Fruit fly (Drosophila melanogaster) whole organism, embryonic: ENCODE results near the gene CG10353.

Source experiments
- Blimp-1 ChIP-seq: fragments of 200-800 bp; sonication (Bioruptor generic); optimal IDR thresholded peaks from 3 replicates; lab custom pipeline; 2018; ENCODE audit warnings: missing biosample characterization, missing genetic modification characterization, mild to moderate bottlenecking, moderate library complexity, missing genetic modification reagents
- CG10209 ChIP-seq: fragments of 200-800 bp; sonication (Bioruptor generic); optimal IDR thresholded peaks from 3 replicates; lab custom pipeline; 2017; ENCODE audit warnings: missing biosample characterization, mild to moderate bottlenecking, missing genetic modification characterization, missing genetic modification reagents
- CG10267 ChIP-seq: fragments of 200-800 bp; sonication (Bioruptor generic); optimal IDR thresholded peaks from 2 replicates; lab custom pipeline; 2018; ENCODE audit warnings: missing biosample characterization, mild to moderate bottlenecking, missing genetic modification characterization, moderate library complexity
- CG10321 ChIP-seq: fragments of 200-800 bp; sonication (Bioruptor generic); IDR thresholded peaks from 2 replicates; pipeline ENCODE4 v1.3.6; 2022; ENCODE audit warnings: missing biosample characterization, missing genetic modification characterization
- CG10654 ChIP-seq: fragments of 200-800 bp; sonication (Bioruptor generic); optimal IDR thresholded peaks from 2 replicates; lab custom pipeline; 2016; ENCODE audit warnings: missing biosample characterization, missing genetic modification characterization
- CG11504 ChIP-seq: fragments of 200-800 bp; sonication (Bioruptor generic); optimal IDR thresholded peaks from 3 replicates; lab custom pipeline; 2019; ENCODE audit warnings: missing biosample characterization, mild to moderate bottlenecking, missing genetic modification characterization, moderate library complexity
- CG12155 ChIP-seq: fragments of 200-800 bp; sonication (Bioruptor generic); optimal IDR thresholded peaks from 3 replicates; lab custom pipeline; 2016; ENCODE audit warnings: missing biosample characterization, missing genetic modification characterization
- CG12769 ChIP-seq: fragments of 200-800 bp; sonication (Bioruptor generic); optimal IDR thresholded peaks from 2 replicates; lab custom pipeline; 2019; ENCODE audit warnings: missing biosample characterization, mild to moderate bottlenecking, missing genetic modification characterization, moderate library complexity
- CG15011 ChIP-seq: fragments of 200-800 bp; sonication (Bioruptor generic); optimal IDR thresholded peaks from 3 replicates; lab custom pipeline; 2018; ENCODE audit warnings: missing biosample characterization, mild to moderate bottlenecking, missing genetic modification characterization
- CG15269 ChIP-seq: fragments of 200-800 bp; sonication (Bioruptor generic); optimal IDR thresholded peaks from 2 replicates; lab custom pipeline; 2018; ENCODE audit warnings: missing biosample characterization, mild to moderate bottlenecking, missing genetic modification characterization, moderate library complexity
- CG16863 ChIP-seq: fragments of 200-800 bp; sonication (Bioruptor generic); optimal IDR thresholded peaks from 3 replicates; lab custom pipeline; 2016; ENCODE audit warnings: missing biosample characterization, missing genetic modification characterization
- CG17829 ChIP-seq: fragments of 200-800 bp; optimal IDR thresholded peaks from 2 replicates; lab custom pipeline; 2019; ENCODE audit warnings: missing biosample characterization, mild to moderate bottlenecking, missing genetic modification characterization, moderate library complexity
- CG18476 ChIP-seq: fragments of 200-800 bp; sonication (Bioruptor generic); optimal IDR thresholded peaks from 2 replicates; lab custom pipeline; 2016; ENCODE audit warnings: missing biosample characterization, mild to moderate bottlenecking, missing genetic modification characterization
- CG32772 ChIP-seq: fragments of 200-800 bp; sonication (Bioruptor generic); IDR thresholded peaks from 2 replicates; pipeline ENCODE4 v1.3.6; 2022; ENCODE audit warnings: missing biosample characterization, missing genetic modification characterization
- CG4730 ChIP-seq: fragments of 200-800 bp; sonication (Bioruptor generic); IDR thresholded peaks from 2 replicates; pipeline ENCODE4 v1.3.6; 2022; ENCODE audit warnings: missing biosample characterization, missing genetic modification characterization
- CG4820 ChIP-seq: fragments of 200-800 bp; sonication (Bioruptor generic); optimal IDR thresholded peaks from 3 replicates; lab custom pipeline; 2016; ENCODE audit warnings: missing biosample characterization, missing genetic modification characterization
- CG4854 ChIP-seq: fragments of 200-800 bp; sonication (Bioruptor generic); optimal IDR thresholded peaks from 2 replicates; lab custom pipeline; 2016; ENCODE audit warnings: missing biosample characterization, missing genetic modification characterization, inconsistent platforms
- CG6689 ChIP-seq: fragments of 200-800 bp; sonication (Bioruptor generic); IDR thresholded peaks from 2 replicates; pipeline ENCODE4 v1.3.6; 2022; ENCODE audit warnings: missing biosample characterization, missing genetic modification characterization
- CG8478 ChIP-seq: fragments of >200 bp; optimal IDR thresholded peaks from 2 replicates; lab custom pipeline; 2018
- CG8924 ChIP-seq: fragments of 200-800 bp; optimal IDR thresholded peaks from 3 replicates; lab custom pipeline; 2019; ENCODE audit warnings: missing biosample characterization, mild to moderate bottlenecking, missing genetic modification characterization, moderate library complexity
- CG9797 ChIP-seq: fragments of 200-800 bp; sonication (Bioruptor generic); optimal IDR thresholded peaks from 3 replicates; lab custom pipeline; 2018; ENCODE audit warnings: missing biosample characterization, mild to moderate bottlenecking, missing genetic modification characterization
- CG9876 ChIP-seq: fragments of 200-800 bp; sonication (Bioruptor generic); optimal IDR thresholded peaks from 2 replicates; lab custom pipeline; 2016; ENCODE audit warnings: missing biosample characterization, missing genetic modification characterization
- CG9932 ChIP-seq: fragments of 200-800 bp; sonication (Bioruptor generic); IDR thresholded peaks from 2 replicates; pipeline ENCODE4 v1.3.6; 2022; ENCODE audit warnings: missing biosample characterization, missing genetic modification characterization
- Dll ChIP-seq: fragments of 200-800 bp; sonication (Bioruptor generic); IDR thresholded peaks from 4 replicates; pipeline ENCODE4 v1.3.6; 2022; ENCODE audit warnings: missing biosample characterization, missing genetic modification characterization; ENCODE audit not compliant: partially characterized antibody
- Eip74EF ChIP-seq, 2 experiments: fragments of 200-800 bp in 1 of 2; fragments of >200 bp in 1 of 2; sonication (Bioruptor generic) in 1 of 2; optimal IDR thresholded peaks; 2 replicates each; lab custom pipeline; 2017 to 2019; ENCODE audit warnings: missing biosample characterization in 2 of 2, missing genetic modification characterization in 2 of 2, mild to moderate bottlenecking in 1 of 2, moderate library complexity in 1 of 2
- H15 ChIP-seq: fragments of 200-800 bp; sonication (Bioruptor generic); IDR thresholded peaks from 3 replicates; pipeline ENCODE4 v1.3.6; 2022; ENCODE audit warnings: missing biosample characterization, missing genetic modification characterization
- HLH3B ChIP-seq: fragments of 200-800 bp; sonication (Bioruptor generic); IDR thresholded peaks from 2 replicates; pipeline ENCODE4 v1.3.6; 2022; ENCODE audit warnings: missing biosample characterization, missing genetic modification characterization
- Hey ChIP-seq: fragments of 200-800 bp; sonication (Bioruptor generic); optimal IDR thresholded peaks from 3 replicates; lab custom pipeline; 2018; ENCODE audit warnings: missing biosample characterization, mild to moderate bottlenecking, missing genetic modification characterization
- Hmr ChIP-seq: fragments of 200-800 bp; sonication (Bioruptor generic); optimal IDR thresholded peaks from 3 replicates; lab custom pipeline; 2017; ENCODE audit warnings: mild to moderate bottlenecking, missing biosample characterization, missing genetic modification reagents, missing genetic modification characterization
- MESR4 ChIP-seq: fragments of 200-800 bp; sonication (Bioruptor generic); optimal IDR thresholded peaks from 2 replicates; lab custom pipeline; 2018; ENCODE audit warnings: missing biosample characterization, mild to moderate bottlenecking, missing genetic modification characterization, moderate library complexity
- Neu2 ChIP-seq: fragments of 200-800 bp; sonication (Bioruptor generic); optimal IDR thresholded peaks from 3 replicates; lab custom pipeline; 2016; ENCODE audit warnings: missing biosample characterization, missing genetic modification characterization, borderline replicate concordance
- Poxn ChIP-seq: fragments of 200-800 bp; sonication (Bioruptor generic); IDR thresholded peaks from 2 replicates; pipeline ENCODE4 v1.3.6; 2022; ENCODE audit warnings: missing biosample characterization, missing genetic modification characterization
- Sox102F ChIP-seq: fragments of 200-800 bp; sonication (Bioruptor generic); optimal IDR thresholded peaks from 2 replicates; lab custom pipeline; 2018; ENCODE audit warnings: missing biosample characterization, mild to moderate bottlenecking, missing genetic modification characterization, moderate library complexity
- Sry-β ChIP-seq: fragments of 200-800 bp; sonication (Bioruptor generic); optimal IDR thresholded peaks from 2 replicates; lab custom pipeline; 2018; ENCODE audit warnings: missing biosample characterization, mild to moderate bottlenecking, missing genetic modification characterization, moderate library complexity
- Tbp ChIP-seq: fragments of >200 bp; optimal IDR thresholded peaks from 2 replicates; lab custom pipeline; 2018; ENCODE audit warnings: missing biosample characterization, missing genetic modification characterization
- Usf ChIP-seq: fragments of 200-800 bp; sonication (Bioruptor generic); optimal IDR thresholded peaks from 2 replicates; lab custom pipeline; 2017; ENCODE audit warnings: missing genotype, missing biosample characterization, missing genetic modification characterization
- Vsx1 ChIP-seq: fragments of 200-800 bp; sonication (Bioruptor generic); optimal IDR thresholded peaks from 2 replicates; lab custom pipeline; 2017; ENCODE audit warnings: missing biosample characterization, mild to moderate bottlenecking, missing genetic modification characterization, missing genetic modification reagents
- bbx ChIP-seq: fragments of 200-800 bp; sonication (Bioruptor generic); IDR thresholded peaks from 2 replicates; pipeline ENCODE4 v1.3.6; 2022; ENCODE audit warnings: missing biosample characterization, missing genetic modification characterization; ENCODE audit not compliant: partially characterized antibody
- cas ChIP-seq: fragments of 200-800 bp; sonication (Bioruptor generic); IDR thresholded peaks from 2 replicates; pipeline ENCODE4 v1.3.6; 2022; ENCODE audit warnings: missing biosample characterization, missing genetic modification characterization
- caup ChIP-seq: fragments of 200-800 bp; sonication (Bioruptor generic); optimal IDR thresholded peaks from 3 replicates; lab custom pipeline; 2017; ENCODE audit warnings: missing biosample characterization, mild to moderate bottlenecking, missing genetic modification characterization, moderate library complexity; ENCODE audit not compliant: severe bottlenecking
- disco-r ChIP-seq: fragments of 200-800 bp; sonication (Bioruptor generic); optimal IDR thresholded peaks from 2 replicates; lab custom pipeline; 2016; ENCODE audit warnings: missing biosample characterization, missing genetic modification characterization
- dmrt11E ChIP-seq: fragments of 200-800 bp; sonication (Bioruptor generic); optimal IDR thresholded peaks from 3 replicates; lab custom pipeline; 2018; ENCODE audit warnings: missing biosample characterization, mild to moderate bottlenecking, missing genetic modification characterization, moderate library complexity
- gcm2 ChIP-seq: fragments of 200-800 bp; sonication (Bioruptor generic); optimal IDR thresholded peaks from 2 replicates; lab custom pipeline; 2016; ENCODE audit warnings: missing biosample characterization, missing genetic modification characterization
- lab ChIP-seq: fragments of 200-800 bp; sonication (Bioruptor generic); optimal IDR thresholded peaks from 3 replicates; lab custom pipeline; 2017; ENCODE audit warnings: missing biosample characterization, missing genetic modification characterization, mild to moderate bottlenecking, moderate library complexity, missing genetic modification reagents
- mirr ChIP-seq: fragments of 200-800 bp; sonication (Bioruptor generic); optimal IDR thresholded peaks from 3 replicates; lab custom pipeline; 2018; ENCODE audit warnings: missing biosample characterization, mild to moderate bottlenecking, missing genetic modification characterization
- p53 ChIP-seq: fragments of 200-800 bp; sonication (Bioruptor generic); optimal IDR thresholded peaks from 2 replicates; lab custom pipeline; 2016; ENCODE audit warnings: missing biosample characterization, missing genetic modification characterization
- schlank ChIP-seq: fragments of 200-800 bp; sonication (Bioruptor generic); optimal IDR thresholded peaks from 2 replicates; lab custom pipeline; 2018; ENCODE audit warnings: missing biosample characterization, mild to moderate bottlenecking, missing genetic modification characterization
- slou ChIP-seq: fragments of 200-800 bp; sonication (Bioruptor generic); optimal IDR thresholded peaks from 3 replicates; lab custom pipeline; 2016; ENCODE audit warnings: missing biosample characterization, missing genetic modification characterization
- ttk ChIP-seq: fragments of 200-800 bp; sonication (Bioruptor generic); IDR thresholded peaks from 2 replicates; pipeline ENCODE4 v2.1.2; 2022; ENCODE audit warnings: missing biosample characterization, missing genetic modification characterization

The CG10353 gene

DNA sequence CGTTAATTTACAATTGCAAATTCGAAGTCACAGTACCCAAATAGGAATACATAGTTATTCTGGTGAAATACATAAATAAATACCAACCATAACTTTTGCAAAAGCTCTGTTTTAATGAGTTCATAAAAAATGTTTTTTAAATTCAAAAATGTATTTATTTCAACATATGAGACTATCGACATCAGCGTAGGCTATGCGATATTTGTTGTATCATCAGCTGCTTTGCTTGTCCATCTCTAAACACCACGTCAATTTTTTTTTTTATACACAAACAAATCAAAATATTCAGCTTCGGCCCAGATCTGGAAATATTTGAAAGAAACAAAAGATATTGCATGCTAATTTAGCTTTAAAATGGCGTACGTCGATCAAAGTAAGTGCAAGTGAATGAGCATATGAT is 1.2 kb upstream of the CG10353 start, which contains the start of gene CG1840 (continued):
- TF ChIP-seq CG15269 (tag; lab: Kevin White, UChicago) (no peak), Dll (GFP tag; lab: Robert Waterston, UW) (peak; percentile 81), Hey (tag; lab: Kevin White, UChicago) (no peak), CG10654 (no peak)

DNA sequence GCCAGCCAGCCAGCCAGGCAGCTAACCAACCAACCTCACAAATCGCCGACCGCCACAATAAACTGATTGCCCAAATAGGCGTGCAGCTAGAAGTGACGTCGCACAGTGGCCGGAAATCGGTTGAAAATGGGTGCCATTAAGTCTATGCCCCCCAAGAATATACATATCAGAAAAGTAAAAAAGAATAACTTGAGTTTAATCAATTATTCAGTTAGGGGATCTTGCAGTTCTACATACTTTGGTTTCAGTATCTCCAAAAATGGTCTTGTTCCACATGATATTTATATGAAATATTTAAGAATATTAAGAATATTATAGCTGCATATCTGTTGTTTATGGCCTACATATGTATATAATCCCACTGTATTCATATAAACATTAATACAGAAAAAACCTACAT is 1.6 kb downstream of the CG10353 start:
- TF ChIP-seq schlank = no peak
- TF ChIP-seq CG32772 = no peak
- peak; percentile 61 for TF ChIP-seq lab (GFP tag; lab: Kevin White, UChicago)
- no peak for TF ChIP-seq p53 (GFP tag; lab: Kevin White, UChicago)
- TF ChIP-seq Tbp = no peak
- no peak for TF ChIP-seq H15 (GFP tag; lab: Robert Waterston, UW)
- no peak for TF ChIP-seq ttk (GFP tag; lab: Robert Waterston, UW)
- no peak for TF ChIP-seq Poxn
- TF ChIP-seq Usf = no peak
- peak; percentile 58 for TF ChIP-seq CG9932 (GFP tag; lab: Robert Waterston, UW)
- peak; percentile 33; the same call in 1 of the 2 replicates for TF ChIP-seq CG6689 (GFP tag; lab: Robert Waterston, UW)
- no peak for TF ChIP-seq CG4820 (GFP tag; lab: Kevin White, UChicago)
- TF ChIP-seq CG4854 (GFP tag; lab: Kevin White, UChicago) = no peak
- no peak for TF ChIP-seq disco-r (GFP tag; lab: Kevin White, UChicago)
- no peak for TF ChIP-seq CG18476 (GFP tag; lab: Kevin White, UChicago)
- TF ChIP-seq CG17829 (tag; lab: Kevin White, UChicago) = no peak
- no peak for TF ChIP-seq Neu2 (GFP tag; lab: Kevin White, UChicago)
- TF ChIP-seq bbx (GFP tag; lab: Robert Waterston, UW) = no peak
- TF ChIP-seq CG12155 (GFP tag; lab: Kevin White, UChicago) = no peak
- TF ChIP-seq CG16863 = no peak
- no peak for TF ChIP-seq Vsx1 (GFP tag; lab: Kevin White, UChicago)
- no peak for TF ChIP-seq cas (GFP tag; lab: Robert Waterston, UW)
- peak; percentile 49 for TF ChIP-seq Hmr (GFP tag; lab: Kevin White, UChicago)
- TF ChIP-seq slou (GFP tag; lab: Kevin White, UChicago) = no peak
- peak; percentile 6 for TF ChIP-seq CG10267 (tag; lab: Kevin White, UChicago)
- TF ChIP-seq gcm2 (GFP tag; lab: Kevin White, UChicago) = no peak
- TF ChIP-seq dmrt11E = no peak
- TF ChIP-seq Hey (tag; lab: Kevin White, UChicago) = peak; percentile 2
- no peak for TF ChIP-seq CG4730
- no peak for TF ChIP-seq Blimp-1 (GFP tag; lab: Kevin White, UChicago)
- TF ChIP-seq CG10321 = no peak
- TF ChIP-seq CG10209 = peak; percentile 65
- TF ChIP-seq MESR4 (GFP tag; lab: Kevin White, UChicago) = no peak
- peak; percentile 50 for TF ChIP-seq CG8924 (tag; lab: Kevin White, UChicago)
- no peak for TF ChIP-seq Sry-β
- TF ChIP-seq HLH3B = peak; percentile 10; the same call in 1 of the 2 replicates
- peak; percentile 44 for TF ChIP-seq Sox102F (GFP tag; lab: Kevin White, UChicago)
- no peak for TF ChIP-seq CG12769 (tag; lab: Kevin White, UChicago)
- peak; percentile 37 for TF ChIP-seq mirr (GFP tag; lab: Kevin White, UChicago)
- TF ChIP-seq CG11504 (tag; lab: Kevin White, UChicago) = no peak
- no peak for TF ChIP-seq Eip74EF (GFP tag; optimal IDR thresholded peaks at IDR 0.05; lab: Kevin White, UChicago)
- TF ChIP-seq caup (GFP tag; lab: Kevin White, UChicago) = peak; percentile 31
- no peak for TF ChIP-seq CG15011 (GFP tag; lab: Kevin White, UChicago)
- no peak for TF ChIP-seq CG9797 (GFP tag; lab: Kevin White, UChicago)
- no peak for TF ChIP-seq CG9876 (GFP tag; lab: Kevin White, UChicago)
- TF ChIP-seq CG8478 (lab: Kevin White, UChicago) = no peak
